Fruit fly (Drosophila melanogaster): ENCODE data around the gene CG2938.

- TF ChIP-seq CG7101 (tag; optimal IDR thresholded peaks at IDR 0.05) (no peak), toe (GFP tag; optimal IDR thresholded peaks at IDR 0.05) (no peak), cnc (optimal IDR thresholded peaks at IDR 0.05) (no peak), kay (GFP tag; ENCODE audit: borderline replicate concordance) (no peak)
Measured at dm6 chrX:3928520-3928919, 7.7 kb downstream of the CG2938 start.
